Worm (Caenorhabditis elegans) whole organism, L4 larva: ENCODE results near the gene cls-2.

ENCODE experiments used
- ceh-28 ChIP-seq: fragments of 150-350 bp; optimal IDR thresholded peaks from 2 replicates; lab custom pipeline; 2014; ENCODE audit warnings: missing biosample characterization, missing genetic modification reagents, missing genetic modification characterization
- ceh-62 ChIP-seq: sonication (generic microtip); optimal IDR thresholded peaks from 2 replicates; lab custom pipeline; 2017; ENCODE audit warnings: missing biosample characterization, missing genetic modification characterization
- fkh-10 ChIP-seq: fragments of 150-350 bp; optimal IDR thresholded peaks from 2 replicates; lab custom pipeline; 2014; ENCODE audit warnings: missing biosample characterization, missing genetic modification reagents, missing genetic modification characterization
- lin-13 ChIP-seq: fragments of 150-350 bp; optimal IDR thresholded peaks from 2 replicates; lab custom pipeline; 2014; ENCODE audit warnings: missing biosample characterization, missing genetic modification reagents, missing genetic modification characterization
- nhr-237 ChIP-seq: sonication (generic microtip); optimal IDR thresholded peaks from 2 replicates; lab custom pipeline; 2017; ENCODE audit warnings: missing biosample characterization, missing genetic modification characterization
- nhr-25 ChIP-seq: sonication (generic microtip); optimal IDR thresholded peaks from 2 replicates; lab custom pipeline; 2017; ENCODE audit warnings: missing genetic modification characterization, mild to moderate bottlenecking, missing compliant biosample characterization, antibody characterized with exemption, moderate library complexity, borderline replicate concordance; ENCODE audit not compliant: insufficient read depth
- nhr-41 ChIP-seq: fragments of 200-800 bp; sonication (Bioruptor generic); IDR thresholded peaks from 2 replicates; pipeline ENCODE4 v1.3.6; 2022; ENCODE audit warnings: missing genetic modification reagents, missing genetic modification characterization, missing compliant biosample characterization
- nhr-76 ChIP-seq: fragments of 150-350 bp; optimal IDR thresholded peaks from 2 replicates; lab custom pipeline; 2014; ENCODE audit warnings: missing biosample characterization, missing genetic modification characterization
- pha-4 ChIP-seq, 2 experiments: fragments of 150-350 bp in 1 of 2; fragments of 200-800 bp in 1 of 2; sonication (Bioruptor generic) in 1 of 2; IDR thresholded peaks in 1 of 2; optimal IDR thresholded peaks in 1 of 2; 2 replicates each; pipeline versions ENCODE4 v1.3.6 to Lab custom; 2014 to 2022; ENCODE audit warnings: missing genetic modification characterization in 2 of 2, missing genetic modification reagents in 2 of 2, missing biosample characterization in 1 of 2, missing compliant biosample characterization in 1 of 2
- snpc-4 ChIP-seq: fragments of 150-350 bp; optimal IDR thresholded peaks from 2 replicates; lab custom pipeline; 2014; ENCODE audit warnings: missing biosample characterization, missing genetic modification characterization
- ztf-11 ChIP-seq: fragments of 150-350 bp; optimal IDR thresholded peaks from 2 replicates; lab custom pipeline; 2014; ENCODE audit warnings: missing biosample characterization, missing genetic modification characterization

DNA sequence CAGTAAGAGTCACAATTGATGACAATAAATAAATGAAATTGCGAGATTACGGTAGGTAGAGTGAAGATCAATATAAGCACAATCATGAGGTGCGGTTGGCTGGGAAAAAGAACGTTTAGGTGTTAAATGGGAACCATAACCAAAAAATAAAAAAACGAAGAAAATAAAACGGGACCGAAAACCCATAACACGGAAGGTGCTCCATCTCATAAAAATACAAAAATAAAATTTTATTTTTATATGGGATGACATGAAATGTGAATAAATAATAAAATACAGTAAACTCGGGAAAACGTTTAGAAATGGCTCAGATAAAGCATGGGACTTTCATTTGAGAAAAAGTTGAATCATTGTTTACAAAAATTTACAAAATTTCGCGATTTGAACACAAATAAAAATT lies 20.7 kb downstream of the cls-2 start, which contains the start of gene F02A9.7:
- TF ChIP-seq ceh-62 (no peak), nhr-41 (no peak), fkh-10 (GFP tag; lab: Kevin White, UChicago) (no peak), pha-4 (GFP tag; IDR thresholded peaks at IDR 0.05; lab: Robert Waterston, UW) (no peak), pha-4 (tag; optimal IDR thresholded peaks at IDR 0.05; lab: Kevin White, UChicago) (no peak), ceh-28 (no peak), nhr-76 (tag; lab: Kevin White, UChicago) (no peak), snpc-4 (tag; lab: Kevin White, UChicago) (no peak), ztf-11 (tag; lab: Kevin White, UChicago) (no peak), lin-13 (GFP tag; lab: Kevin White, UChicago) (no peak), nhr-25 (tag; lab: Kevin White, UChicago) (no peak), nhr-237 (no peak)
